Fruit fly (Drosophila melanogaster): Measurements from ENCODE around the gene Drsl3.

DNA sequence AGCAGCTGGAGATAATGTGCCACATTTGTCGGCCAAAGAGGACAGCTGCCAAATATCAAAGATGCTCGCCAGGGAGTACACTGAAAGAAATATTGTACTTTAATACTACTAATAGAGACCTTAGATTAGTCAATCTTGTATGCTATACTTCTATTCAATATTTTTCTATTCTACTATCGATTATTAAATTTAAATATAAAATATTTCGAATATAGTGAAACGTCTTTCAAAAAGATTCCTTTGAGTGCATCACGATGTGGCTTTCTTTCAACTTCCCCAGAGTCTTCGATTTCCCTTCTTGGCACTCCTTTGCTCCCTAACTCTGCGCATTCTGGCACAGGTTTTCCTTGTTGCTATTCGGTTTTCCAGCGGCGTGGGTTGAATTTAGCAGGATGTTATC is 29.9 kb upstream of the Drsl3 start:
- TF ChIP-seq CG2129 (GFP tag; IDR thresholded peaks at IDR 0.05; ENCODE audit: partially characterized antibody) (no peak), psq (GFP tag; optimal IDR thresholded peaks at IDR 0.05) (no peak)
